Worm (Caenorhabditis elegans) whole organism, dauer: ENCODE measurements around the gene jmjd-2.

ENCODE experiments used
- unc-62 ChIP-seq: sonication (generic microtip); optimal IDR thresholded peaks from 2 replicates; lab custom pipeline; 2017; ENCODE audit warnings: missing biosample characterization, missing genetic modification reagents, missing genetic modification characterization

jmjd-2 gene

ce11 chrII:14243503-14243902 lies at the start of gene jmjd-2:
Gene jmjd-2, minus strand, starts transcription at chrII:14243603.
- no peak for TF ChIP-seq unc-62 (GFP tag; lab: Kevin White, UChicago)

- TF ChIP-seq unc-62 (GFP tag; lab: Kevin White, UChicago): no peak
Observed at ce11 chrII:14292519-14292918, 49.1 kb upstream of the jmjd-2 start, which contains the start of gene Y54G11A.4. Gene Y54G11A.4, plus strand, starts transcription at chrII:14292819.

- TF ChIP-seq unc-62 (GFP tag; lab: Kevin White, UChicago): no peak
Observed at ce11 chrII:14290846-14291245, 47.4 kb upstream of the jmjd-2 start.

- no peak for TF ChIP-seq unc-62 (GFP tag; lab: Kevin White, UChicago)
Observed at ce11 chrII:14288968-14289367, 45.6 kb upstream of the jmjd-2 start, which contains the start of gene srh-42. Gene srh-42, minus strand, starts transcription at chrII:14289068.

ce11 chrII:14287277-14287676 lies 43.9 kb upstream of the jmjd-2 start, which contains the start of gene srh-41:
Gene srh-41, minus strand, starts transcription at chrII:14287377.
- TF ChIP-seq unc-62 (GFP tag; lab: Kevin White, UChicago): no peak

ce11 chrII:14276409-14276808 lies 33.0 kb upstream of the jmjd-2 start, which contains the start of gene Y54G11A.3:
Gene Y54G11A.3, plus strand, starts transcription at chrII:14276621.
- no peak for TF ChIP-seq unc-62 (GFP tag; lab: Kevin White, UChicago)

ce11 chrII:14269839-14270238 lies 26.4 kb upstream of the jmjd-2 start:
- TF ChIP-seq unc-62 (GFP tag; lab: Kevin White, UChicago): no peak

DNA sequence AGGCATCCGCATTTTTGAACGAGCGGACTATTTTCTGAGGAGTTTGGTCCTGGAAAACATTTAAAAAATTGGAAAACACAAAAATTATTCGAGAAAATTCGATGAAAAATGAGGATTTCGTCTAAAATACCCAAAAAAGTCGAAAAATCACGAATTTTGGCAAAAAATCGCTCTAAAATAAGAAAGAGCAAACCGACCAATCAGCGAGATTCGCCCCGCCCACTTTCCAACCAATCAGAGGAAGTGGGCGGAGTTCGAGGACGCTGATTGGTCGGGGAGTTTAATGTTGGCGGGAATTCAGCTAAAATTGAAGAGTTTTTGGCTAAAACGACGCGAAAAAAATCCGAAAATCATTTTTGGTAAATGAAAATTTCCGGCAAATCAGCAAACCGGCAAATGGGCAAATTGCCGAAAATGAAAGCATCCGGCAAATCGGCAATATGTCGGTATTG lies 25.8 kb upstream of the jmjd-2 start, which contains the start of gene Y54G11A.1:
TSS of gene Y54G11A.1 (minus strand) at position 51 of the 452 bp plus-strand sequence.
- no peak for TF ChIP-seq unc-62 (GFP tag; lab: Kevin White, UChicago)

ce11 chrII:14257943-14258342 lies 14.5 kb upstream of the jmjd-2 start:
- TF ChIP-seq unc-62 (GFP tag; lab: Kevin White, UChicago): no peak

DNA sequence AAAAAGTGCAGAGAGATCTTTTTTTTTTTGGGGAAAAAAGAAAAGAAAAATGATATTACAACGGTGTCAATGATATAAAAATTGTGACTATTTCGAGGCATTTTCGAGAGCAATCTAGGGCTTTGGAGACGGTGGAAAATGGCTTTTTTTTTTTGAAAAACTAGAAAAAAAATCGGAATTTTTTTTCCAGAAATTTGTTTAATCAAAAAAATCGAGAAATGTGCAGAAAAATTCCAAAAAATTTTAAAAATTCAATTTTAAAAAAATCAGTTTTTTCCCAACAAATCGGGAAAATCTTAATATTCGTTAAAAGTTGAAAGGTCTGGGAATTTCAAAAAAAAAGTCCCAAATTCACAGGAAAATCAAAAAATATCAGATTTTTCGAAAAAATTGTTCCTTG lies 13.4 kb upstream of the jmjd-2 start, which contains the start of gene Y54G11A.19:
TSS of gene Y54G11A.19 (minus strand) at position 101 of the 400 bp plus-strand sequence.
- TF ChIP-seq unc-62 (GFP tag; lab: Kevin White, UChicago): no peak

ce11 chrII:14255850-14256249 lies 12.4 kb upstream of the jmjd-2 start:
- no peak for TF ChIP-seq unc-62 (GFP tag; lab: Kevin White, UChicago)

- no peak for TF ChIP-seq unc-62 (GFP tag; lab: Kevin White, UChicago)
Observed at ce11 chrII:14252057-14252456, 8.7 kb upstream of the jmjd-2 start, which contains the start of gene Y54G11A.2. Gene Y54G11A.2, plus strand, starts transcription at chrII:14252357.

ce11 chrII:14251400-14251940 lies 8.1 kb upstream of the jmjd-2 start:
- TF ChIP-seq unc-62 (GFP tag; lab: Kevin White, UChicago): no peak

DNA sequence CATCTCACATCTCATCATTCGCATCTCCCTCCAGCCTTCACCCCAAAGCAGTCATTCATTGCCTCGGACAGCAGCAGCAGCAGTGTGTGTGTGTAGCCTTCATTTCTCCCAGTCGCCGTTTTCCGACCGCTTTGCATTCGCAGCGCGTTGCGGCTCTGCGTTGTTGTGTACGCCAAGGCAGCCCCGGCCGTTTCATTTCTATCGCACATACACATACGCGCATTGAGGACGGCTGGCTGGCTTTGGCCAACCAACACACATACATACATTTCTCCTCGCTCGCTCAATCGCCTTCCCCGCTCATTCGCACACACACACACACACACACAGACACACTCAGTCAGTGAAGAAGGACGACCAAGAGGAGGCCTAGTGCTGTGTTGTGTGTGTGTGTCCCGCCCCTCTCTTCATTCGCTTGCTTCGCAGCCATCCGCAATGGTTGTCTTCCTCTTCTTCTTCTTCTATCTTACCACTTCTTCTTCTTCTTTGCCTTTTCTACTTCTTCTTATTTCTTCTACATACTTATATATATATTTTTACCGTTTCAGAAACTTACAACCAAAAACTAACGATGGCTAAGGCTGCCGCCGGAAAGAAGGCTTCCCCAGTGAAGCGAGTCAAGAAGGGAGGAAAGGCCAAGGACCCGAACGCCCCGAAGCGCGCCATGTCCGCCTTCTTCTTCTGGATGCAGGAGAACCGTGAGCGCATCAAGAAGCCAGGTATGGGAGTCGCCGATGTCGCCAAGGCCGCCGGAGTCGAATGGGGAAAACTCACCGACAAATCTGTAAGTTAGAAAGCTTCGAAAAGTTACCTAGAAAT lies 7.0 kb upstream of the jmjd-2 start, which contains the start of gene hmg-1.1:
TSS of gene hmg-1.1 (plus strand) at position 549 of the 819 bp plus-strand sequence.
- TF ChIP-seq unc-62 (GFP tag; lab: Kevin White, UChicago): no peak

ce11 chrII:14249489-14249888 lies 6.1 kb upstream of the jmjd-2 start:
- TF ChIP-seq unc-62 (GFP tag; lab: Kevin White, UChicago): no peak
